Worm (Caenorhabditis elegans) whole organism, L3 larva: ENCODE results near the gene K11E4.1.

Source experiments
- R02D3.7 ChIP-seq: fragments of 150-350 bp; optimal IDR thresholded peaks from 2 replicates; lab custom pipeline; 2014; ENCODE audit warnings: missing biosample characterization, missing genetic modification characterization
- ZK546.5 ChIP-seq: sonication (generic microtip); optimal IDR thresholded peaks from 2 replicates; lab custom pipeline; 2017; ENCODE audit warnings: missing biosample characterization, missing genetic modification characterization
- aly-2 ChIP-seq: fragments of 150-350 bp; optimal IDR thresholded peaks from 2 replicates; lab custom pipeline; 2014; ENCODE audit warnings: missing biosample characterization, missing genetic modification characterization
- ama-1 ChIP-seq: fragments of 150-350 bp; optimal IDR thresholded peaks from 2 replicates; lab custom pipeline; 2018
- ceh-16 ChIP-seq: sonication (generic microtip); optimal IDR thresholded peaks from 2 replicates; lab custom pipeline; 2017; ENCODE audit warnings: missing biosample characterization, missing genetic modification characterization
- ceh-28 ChIP-seq: fragments of 150-350 bp; optimal IDR thresholded peaks from 2 replicates; lab custom pipeline; 2014; ENCODE audit warnings: missing biosample characterization, missing genetic modification reagents, missing genetic modification characterization
- ceh-82 ChIP-seq: fragments of 150-350 bp; optimal IDR thresholded peaks from 2 replicates; lab custom pipeline; 2014; ENCODE audit warnings: missing biosample characterization, missing genetic modification characterization
- ceh-9 ChIP-seq: sonication (generic microtip); optimal IDR thresholded peaks from 2 replicates; lab custom pipeline; 2018; ENCODE audit warnings: missing biosample characterization, missing genetic modification characterization
- daf-12 ChIP-seq: fragments of 150-350 bp; optimal IDR thresholded peaks from 2 replicates; lab custom pipeline; 2014; ENCODE audit warnings: missing biosample characterization, missing genetic modification reagents, missing genetic modification characterization
- egl-27 ChIP-seq: sonication (generic microtip); optimal IDR thresholded peaks from 4 replicates; lab custom pipeline; 2017; ENCODE audit warnings: missing biosample characterization, missing genetic modification reagents, missing genetic modification characterization
- egl-5 ChIP-seq: fragments of 150-350 bp; optimal IDR thresholded peaks from 2 replicates; lab custom pipeline; 2017; ENCODE audit warnings: missing biosample characterization, missing genetic modification reagents, missing genetic modification characterization, inconsistent platforms
- elt-1 ChIP-seq: fragments of 150-350 bp; optimal IDR thresholded peaks from 2 replicates; lab custom pipeline; 2014; ENCODE audit warnings: missing biosample characterization, missing genetic modification characterization
- elt-2 ChIP-seq: sonication (generic microtip); optimal IDR thresholded peaks from 2 replicates; lab custom pipeline; 2016; ENCODE audit warnings: missing genetic modification reagents, mild to moderate bottlenecking, missing genetic modification characterization, missing compliant biosample characterization
- elt-3 ChIP-seq, 3 experiments: fragments of 150-350 bp in 1 of 3; sonication (generic microtip) in 2 of 3; optimal IDR thresholded peaks; 2 replicates in 2 of 3; 4 replicates in 1 of 3; lab custom pipeline; 2014 to 2017; ENCODE audit warnings: missing biosample characterization in 3 of 3, missing genetic modification characterization in 3 of 3
- eor-1 ChIP-seq, 2 experiments: fragments of 150-350 bp; optimal IDR thresholded peaks; 2 replicates each; lab custom pipeline; 2014 to 2018; ENCODE audit warnings: missing biosample characterization in 2 of 2, missing genetic modification characterization in 2 of 2
- fkh-10 ChIP-seq: sonication (generic microtip); optimal IDR thresholded peaks from 2 replicates; lab custom pipeline; 2017; ENCODE audit warnings: missing biosample characterization, missing genetic modification reagents, missing genetic modification characterization
- fkh-2 ChIP-seq: fragments of 150-350 bp; optimal IDR thresholded peaks from 2 replicates; lab custom pipeline; 2014; ENCODE audit warnings: missing biosample characterization, missing genetic modification reagents, missing genetic modification characterization
- fos-1 ChIP-seq: fragments of 150-350 bp; optimal IDR thresholded peaks from 2 replicates; lab custom pipeline; 2014; ENCODE audit warnings: missing biosample characterization, missing genetic modification characterization
- hmg-11 ChIP-seq: sonication (generic microtip); optimal IDR thresholded peaks from 2 replicates; lab custom pipeline; 2016; ENCODE audit warnings: missing genetic modification characterization, missing compliant biosample characterization
- jun-1 ChIP-seq: fragments of 150-350 bp; optimal IDR thresholded peaks from 2 replicates; lab custom pipeline; 2014; ENCODE audit warnings: missing biosample characterization, missing genetic modification reagents, missing genetic modification characterization
- lin-15B ChIP-seq: fragments of 150-350 bp; optimal IDR thresholded peaks from 2 replicates; lab custom pipeline; 2014; ENCODE audit warnings: missing biosample characterization, missing genetic modification characterization
- lin-39 ChIP-seq: fragments of 150-350 bp; optimal IDR thresholded peaks from 2 replicates; lab custom pipeline; 2018; ENCODE audit warnings: missing biosample characterization, missing genetic modification reagents, missing genetic modification characterization
- lsy-12 ChIP-seq: sonication (generic microtip); optimal IDR thresholded peaks from 2 replicates; lab custom pipeline; 2016; ENCODE audit warnings: mild to moderate bottlenecking, missing genetic modification characterization, missing compliant biosample characterization
- mdl-1 ChIP-seq: fragments of 150-350 bp; optimal IDR thresholded peaks from 2 replicates; lab custom pipeline; 2014; ENCODE audit warnings: missing biosample characterization, missing genetic modification characterization
- mml-1 ChIP-seq: fragments of 150-350 bp; sonication (generic microtip); optimal IDR thresholded peaks from 3 replicates; lab custom pipeline; 2014; ENCODE audit warnings: missing biosample characterization, missing genetic modification characterization
- nfya-1 ChIP-seq: sonication (generic microtip); optimal IDR thresholded peaks from 2 replicates; lab custom pipeline; 2017; ENCODE audit warnings: missing genetic modification characterization, mild to moderate bottlenecking, missing compliant biosample characterization, antibody characterized with exemption, moderate library complexity; ENCODE audit not compliant: insufficient read depth
- nhr-11 ChIP-seq: fragments of 150-350 bp; optimal IDR thresholded peaks from 2 replicates; lab custom pipeline; 2014; ENCODE audit warnings: missing biosample characterization, missing genetic modification characterization
- nhr-12 ChIP-seq: fragments of 150-350 bp; optimal IDR thresholded peaks from 2 replicates; lab custom pipeline; 2014; ENCODE audit warnings: missing biosample characterization, missing genetic modification characterization
- nhr-23 ChIP-seq: fragments of 150-350 bp; optimal IDR thresholded peaks from 2 replicates; lab custom pipeline; 2014; ENCODE audit warnings: missing biosample characterization, missing genetic modification reagents, missing genetic modification characterization
- nhr-237 ChIP-seq: fragments of 150-350 bp; optimal IDR thresholded peaks from 2 replicates; lab custom pipeline; 2014; ENCODE audit warnings: missing biosample characterization, missing genetic modification characterization
- nhr-25 ChIP-seq: sonication (generic microtip); optimal IDR thresholded peaks from 2 replicates; lab custom pipeline; 2017; ENCODE audit warnings: missing biosample characterization, missing genetic modification characterization
- nhr-28 ChIP-seq: fragments of 150-350 bp; optimal IDR thresholded peaks from 2 replicates; lab custom pipeline; 2014; ENCODE audit warnings: missing biosample characterization, missing genetic modification characterization
- nhr-43 ChIP-seq: sonication (generic microtip); optimal IDR thresholded peaks from 2 replicates; lab custom pipeline; 2016; ENCODE audit warnings: mild to moderate bottlenecking, missing genetic modification characterization, missing compliant biosample characterization; ENCODE audit not compliant: poor library complexity, severe bottlenecking
- nhr-67 ChIP-seq: fragments of 150-350 bp; optimal IDR thresholded peaks from 2 replicates; lab custom pipeline; 2014; ENCODE audit warnings: missing biosample characterization, missing genetic modification characterization
- nhr-76 ChIP-seq: fragments of 150-350 bp; sonication (generic microtip); optimal IDR thresholded peaks from 5 replicates; lab custom pipeline; 2014; ENCODE audit warnings: missing biosample characterization, missing genetic modification characterization
- nhr-77 ChIP-seq: fragments of 150-350 bp; optimal IDR thresholded peaks from 2 replicates; lab custom pipeline; 2014; ENCODE audit warnings: missing biosample characterization, missing genetic modification characterization
- pha-4 ChIP-seq: fragments of 150-350 bp; optimal IDR thresholded peaks from 2 replicates; lab custom pipeline; 2014; ENCODE audit warnings: missing biosample characterization, missing genetic modification reagents, missing genetic modification characterization
- pqm-1 ChIP-seq: fragments of 150-350 bp; optimal IDR thresholded peaks from 2 replicates; lab custom pipeline; 2017; ENCODE audit warnings: missing biosample characterization, missing genetic modification characterization, inconsistent platforms
- sea-2 ChIP-seq: fragments of 150-350 bp; sonication (generic microtip); optimal IDR thresholded peaks from 4 replicates; lab custom pipeline; 2014; ENCODE audit warnings: missing biosample characterization, missing genetic modification reagents, missing genetic modification characterization
- skn-1 ChIP-seq: fragments of 150-350 bp; optimal IDR thresholded peaks from 2 replicates; lab custom pipeline; 2014; ENCODE audit warnings: missing biosample characterization, missing genetic modification characterization
- snpc-4 ChIP-seq: fragments of 150-350 bp; optimal IDR thresholded peaks from 2 replicates; lab custom pipeline; 2014; ENCODE audit warnings: missing biosample characterization, missing genetic modification characterization
- tbx-2 ChIP-seq: sonication (generic microtip); optimal IDR thresholded peaks from 2 replicates; lab custom pipeline; 2016; ENCODE audit warnings: mild to moderate bottlenecking, missing genetic modification characterization, missing compliant biosample characterization
- unc-39 ChIP-seq: sonication (generic microtip); optimal IDR thresholded peaks from 4 replicates; lab custom pipeline; 2017; ENCODE audit warnings: missing biosample characterization, missing genetic modification characterization
- unc-62 ChIP-seq: fragments of 150-350 bp; sonication (generic microtip); optimal IDR thresholded peaks from 4 replicates; lab custom pipeline; 2014; ENCODE audit warnings: missing biosample characterization, missing genetic modification reagents, missing genetic modification characterization
- zag-1 ChIP-seq: fragments of 150-350 bp; optimal IDR thresholded peaks from 2 replicates; lab custom pipeline; 2014; ENCODE audit warnings: missing biosample characterization, missing genetic modification characterization
- ztf-11 ChIP-seq: fragments of 150-350 bp; optimal IDR thresholded peaks from 2 replicates; lab custom pipeline; 2014; ENCODE audit warnings: missing biosample characterization, missing genetic modification characterization
- ztf-4 ChIP-seq: fragments of 150-350 bp; optimal IDR thresholded peaks from 2 replicates; lab custom pipeline; 2014; ENCODE audit warnings: missing biosample characterization, missing genetic modification characterization

Gene K11E4.1

DNA sequence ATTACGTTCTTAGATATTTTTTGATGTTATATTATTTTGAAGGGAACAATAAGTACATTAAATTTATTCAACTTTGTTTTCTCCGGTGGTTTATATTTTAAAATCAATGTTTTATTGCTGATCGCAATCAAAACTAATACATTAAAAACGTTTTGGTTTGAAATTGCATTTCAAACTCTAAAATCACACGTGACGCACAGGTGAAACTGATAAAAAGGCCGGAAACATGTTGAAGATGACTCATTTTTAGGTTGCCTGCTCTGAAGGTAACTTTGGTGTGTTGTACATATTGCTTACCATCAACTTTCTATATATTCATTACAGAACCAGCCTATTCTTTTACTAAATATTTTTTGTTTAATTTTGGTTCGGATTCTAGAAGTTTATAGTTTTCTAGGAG, 28.2 kb upstream of the K11E4.1 start:
- TF ChIP-seq pha-4 (tag; lab: Kevin White, UChicago) (peak; percentile 36), nhr-23 (tag; lab: Kevin White, UChicago) (no peak), mdl-1 (no peak), zag-1 (tag; lab: Kevin White, UChicago) (no peak), ceh-28 (tag; lab: Kevin White, UChicago) (no peak), ceh-82 (tag; lab: Kevin White, UChicago) (no peak), daf-12 (tag; lab: Kevin White, UChicago) (no peak), unc-62 (no peak), snpc-4 (tag; lab: Kevin White, UChicago) (no peak), elt-1 (no peak), eor-1 (tag; optimal IDR thresholded peaks at IDR 0.05; lab: Kevin White, UChicago) (no peak), hmg-11 (tag; lab: Kevin White, UChicago) (no peak), ZK546.5 (tag; lab: Kevin White, UChicago) (no peak), nhr-77 (no peak), elt-2 (tag; lab: Kevin White, UChicago) (peak; percentile 64), nhr-28 (no peak), jun-1 (peak; percentile 59), ztf-4 (tag; lab: Kevin White, UChicago) (no peak), mml-1 (tag; lab: Kevin White, UChicago) (no peak), lin-15B (no peak), nhr-25 (tag; lab: Kevin White, UChicago) (no peak), fkh-2 (tag; lab: Kevin White, UChicago) (no peak), egl-5 (tag; lab: Kevin White, UChicago) (no peak), nhr-11 (tag; lab: Kevin White, UChicago) (no peak), nhr-12 (tag; lab: Kevin White, UChicago) (no peak), nhr-237 (tag; lab: Kevin White, UChicago) (no peak), nhr-67 (no peak), pqm-1 (tag; lab: Kevin White, UChicago) (peak; percentile 80), ceh-16 (tag; lab: Kevin White, UChicago) (no peak), sea-2 (no peak), nfya-1 (no peak), ama-1 (lab: Kevin White, UChicago) (no peak), fkh-10 (GFP tag; lab: Kevin White, UChicago) (no peak), ceh-9 (tag; lab: Kevin White, UChicago) (no peak), nhr-43 (no peak)

DNA sequence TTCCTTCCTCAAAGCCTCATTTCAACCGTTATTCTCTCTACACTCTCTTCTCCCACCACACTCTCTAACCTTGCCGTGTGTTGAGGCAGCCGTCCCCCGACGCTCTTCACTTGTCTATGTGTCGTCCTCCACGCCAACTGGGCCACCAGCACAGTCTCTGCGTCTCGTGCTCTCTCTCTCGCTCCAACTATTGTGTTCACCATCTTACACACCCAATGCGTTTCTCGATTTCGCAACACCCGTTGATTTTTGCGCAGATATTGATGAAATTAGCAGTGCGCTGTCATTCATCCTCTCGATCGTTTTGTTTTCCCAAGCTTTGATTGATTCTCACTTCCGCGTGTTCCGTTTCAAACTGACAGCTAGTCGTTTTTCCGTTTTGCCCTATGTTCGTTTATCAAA, 26.8 kb upstream of the K11E4.1 start:
- no peak for TF ChIP-seq nhr-77
- no peak for TF ChIP-seq fkh-2 (tag; lab: Kevin White, UChicago)
- TF ChIP-seq tbx-2 (tag; lab: Kevin White, UChicago) = peak; percentile 54
- peak; percentile 75 for TF ChIP-seq nfya-1
- peak; percentile 90 for TF ChIP-seq hmg-11 (tag; lab: Kevin White, UChicago)
- TF ChIP-seq elt-1 = peak; percentile 43
- peak; percentile 24 for TF ChIP-seq sea-2
- no peak for TF ChIP-seq ZK546.5 (tag; lab: Kevin White, UChicago)
- TF ChIP-seq pha-4 (tag; lab: Kevin White, UChicago) = peak; percentile 20
- TF ChIP-seq lsy-12 (tag; lab: Kevin White, UChicago) = no peak
- no peak for TF ChIP-seq nhr-11 (tag; lab: Kevin White, UChicago)
- TF ChIP-seq fkh-10 (GFP tag; lab: Kevin White, UChicago) = no peak
- no peak for TF ChIP-seq ama-1 (lab: Kevin White, UChicago)
- peak; percentile 85 for TF ChIP-seq unc-62
- TF ChIP-seq eor-1 (tag; optimal IDR thresholded peaks at IDR 0.05; lab: Kevin White, UChicago) = no peak
- TF ChIP-seq egl-27 (tag; lab: Kevin White, UChicago) = no peak
- TF ChIP-seq aly-2 (tag; lab: Kevin White, UChicago) = no peak
- TF ChIP-seq ceh-82 (tag; lab: Kevin White, UChicago) = no peak
- TF ChIP-seq ceh-9 (tag; lab: Kevin White, UChicago) = no peak
- peak; percentile 91 for TF ChIP-seq lin-39
- TF ChIP-seq unc-39 (tag; lab: Kevin White, UChicago) = no peak
- peak; percentile 90 for TF ChIP-seq nhr-25 (tag; lab: Kevin White, UChicago)
- peak; percentile 1 for TF ChIP-seq zag-1 (tag; lab: Kevin White, UChicago)
- TF ChIP-seq nhr-237 (tag; lab: Kevin White, UChicago) = no peak
- TF ChIP-seq nhr-67 = no peak
- TF ChIP-seq pqm-1 (tag; lab: Kevin White, UChicago) = no peak
- peak; percentile 71 for TF ChIP-seq nhr-23 (tag; lab: Kevin White, UChicago)
- peak; percentile 5 for TF ChIP-seq mdl-1
- no peak for TF ChIP-seq jun-1
- TF ChIP-seq elt-2 (tag; lab: Kevin White, UChicago) = peak; percentile 22
- no peak for TF ChIP-seq ztf-11
- no peak for TF ChIP-seq ztf-4 (tag; lab: Kevin White, UChicago)
- no peak for TF ChIP-seq nhr-76
- TF ChIP-seq daf-12 (tag; lab: Kevin White, UChicago) = no peak
- no peak for TF ChIP-seq nhr-12 (tag; lab: Kevin White, UChicago)
- no peak for TF ChIP-seq nhr-43
- no peak for TF ChIP-seq mml-1 (tag; lab: Kevin White, UChicago)
- peak; percentile 31 for TF ChIP-seq snpc-4 (tag; lab: Kevin White, UChicago)
- no peak for TF ChIP-seq nhr-28
- TF ChIP-seq elt-3 (tag; optimal IDR thresholded peaks at IDR 0.05; lab: Kevin White, UChicago) = no peak
- TF ChIP-seq R02D3.7 (tag; lab: Kevin White, UChicago) = peak; percentile 36
- no peak for TF ChIP-seq fos-1 (tag; lab: Kevin White, UChicago)
- no peak for TF ChIP-seq ceh-16 (tag; lab: Kevin White, UChicago)
- TF ChIP-seq ceh-28 (tag; lab: Kevin White, UChicago) = peak; percentile 49
- no peak for TF ChIP-seq skn-1 (tag; lab: Kevin White, UChicago)
- TF ChIP-seq lin-15B = peak; percentile 15
- TF ChIP-seq egl-5 (tag; lab: Kevin White, UChicago) = peak; percentile 75
